Fruit fly (Drosophila melanogaster) whole organism, adult: ENCODE results near the gene CG13054.

Experiments used
- CG11617 ChIP-seq: fragments of 200-800 bp; sonication (Bioruptor generic); optimal IDR thresholded peaks from 2 replicates; lab custom pipeline; 2017; ENCODE audit warnings: mild to moderate bottlenecking, missing biosample characterization, missing genetic modification reagents, missing genetic modification characterization
- CG12768 ChIP-seq: fragments of 200-800 bp; sonication (Bioruptor generic); optimal IDR thresholded peaks from 2 replicates; lab custom pipeline; 2017; ENCODE audit warnings: missing biosample characterization, missing genetic modification characterization, mild to moderate bottlenecking, moderate library complexity, missing genetic modification reagents
- CG14711 ChIP-seq: fragments of 200-800 bp; sonication (Bioruptor generic); optimal IDR thresholded peaks from 2 replicates; lab custom pipeline; 2018; ENCODE audit warnings: missing biosample characterization, mild to moderate bottlenecking, missing genetic modification characterization, moderate library complexity
- CG1620 ChIP-seq: fragments of 200-800 bp; sonication (Bioruptor generic); optimal IDR thresholded peaks from 2 replicates; lab custom pipeline; 2016; ENCODE audit warnings: missing biosample characterization, missing genetic modification characterization
- CG33017 ChIP-seq: fragments of 200-800 bp; sonication (Bioruptor generic); optimal IDR thresholded peaks from 2 replicates; lab custom pipeline; 2018; ENCODE audit warnings: missing biosample characterization, mild to moderate bottlenecking, missing genetic modification characterization, moderate library complexity
- CG5204 ChIP-seq: fragments of 200-800 bp; sonication (Bioruptor generic); optimal IDR thresholded peaks from 2 replicates; lab custom pipeline; 2016; ENCODE audit warnings: missing biosample characterization, missing genetic modification characterization
- CG7101 ChIP-seq: fragments of 200-800 bp; sonication (Bioruptor generic); optimal IDR thresholded peaks from 2 replicates; lab custom pipeline; 2018; ENCODE audit warnings: missing biosample characterization, mild to moderate bottlenecking, missing genetic modification characterization, moderate library complexity
- Clk ChIP-seq: fragments of 200-800 bp; sonication (Bioruptor generic); optimal IDR thresholded peaks from 2 replicates; lab custom pipeline; 2017; ENCODE audit warnings: missing biosample characterization, missing genetic modification characterization
- Crg-1 ChIP-seq: fragments of 200-800 bp; sonication (Bioruptor generic); optimal IDR thresholded peaks from 2 replicates; lab custom pipeline; 2016; ENCODE audit warnings: missing biosample characterization, missing genetic modification characterization
- Hr96 ChIP-seq: fragments of 200-800 bp; sonication (Bioruptor generic); optimal IDR thresholded peaks from 2 replicates; lab custom pipeline; 2016; ENCODE audit warnings: missing biosample characterization, missing genetic modification characterization
- Mnt ChIP-seq: fragments of 200-800 bp; sonication (Bioruptor generic); optimal IDR thresholded peaks from 2 replicates; lab custom pipeline; 2016; ENCODE audit warnings: missing biosample characterization, mild to moderate bottlenecking, missing genetic modification characterization
- bab1 ChIP-seq: fragments of 200-800 bp; sonication (Bioruptor generic); optimal IDR thresholded peaks from 3 replicates; lab custom pipeline; 2019; ENCODE audit warnings: missing biosample characterization, mild to moderate bottlenecking, missing genetic modification characterization, moderate library complexity
- cic ChIP-seq: fragments of 200-800 bp; sonication (Bioruptor generic); optimal IDR thresholded peaks from 2 replicates; lab custom pipeline; 2017; ENCODE audit warnings: missing biosample characterization, mild to moderate bottlenecking, missing genetic modification characterization, moderate library complexity
- cnc ChIP-seq, 2 experiments: fragments of >200 bp; optimal IDR thresholded peaks; 2 replicates each; lab custom pipeline; 2017
- ovo ChIP-seq: fragments of 200-800 bp; sonication (Bioruptor generic); optimal IDR thresholded peaks from 2 replicates; lab custom pipeline; 2016; ENCODE audit warnings: missing biosample characterization, missing genetic modification characterization
- pad ChIP-seq: fragments of 200-800 bp; sonication (Bioruptor generic); optimal IDR thresholded peaks from 3 replicates; lab custom pipeline; 2017; ENCODE audit warnings: missing biosample characterization, missing genetic modification characterization, mild to moderate bottlenecking, moderate library complexity, missing genetic modification reagents
- tj ChIP-seq: fragments of 200-800 bp; sonication (Bioruptor generic); optimal IDR thresholded peaks from 3 replicates; lab custom pipeline; 2017; ENCODE audit warnings: missing biosample characterization, mild to moderate bottlenecking, missing genetic modification characterization, moderate library complexity
- toe ChIP-seq: fragments of 200-800 bp; sonication (Bioruptor generic); optimal IDR thresholded peaks from 2 replicates; lab custom pipeline; 2016; ENCODE audit warnings: missing biosample characterization, missing genetic modification characterization

The CG13054 gene

dm6 chr3L:16211936-16212287 is 45.1 kb downstream of the CG13054 start:
- TF ChIP-seq tj (GFP tag; lab: Kevin White, UChicago) (no peak), ovo (no peak), cic (GFP tag; lab: Kevin White, UChicago) (no peak), Mnt (GFP tag; lab: Kevin White, UChicago) (no peak), CG33017 (tag; lab: Kevin White, UChicago) (no peak), CG14711 (no peak), CG1620 (GFP tag; lab: Kevin White, UChicago) (no peak), pad (GFP tag; lab: Kevin White, UChicago) (no peak), Hr96 (no peak), toe (GFP tag; lab: Kevin White, UChicago) (no peak), cnc (optimal IDR thresholded peaks at IDR 0.05; lab: Kevin White, UChicago) (no peak), CG11617 (GFP tag; lab: Kevin White, UChicago) (no peak), Clk (GFP tag; lab: Kevin White, UChicago) (no peak), Crg-1 (GFP tag; lab: Kevin White, UChicago) (no peak)

DNA sequence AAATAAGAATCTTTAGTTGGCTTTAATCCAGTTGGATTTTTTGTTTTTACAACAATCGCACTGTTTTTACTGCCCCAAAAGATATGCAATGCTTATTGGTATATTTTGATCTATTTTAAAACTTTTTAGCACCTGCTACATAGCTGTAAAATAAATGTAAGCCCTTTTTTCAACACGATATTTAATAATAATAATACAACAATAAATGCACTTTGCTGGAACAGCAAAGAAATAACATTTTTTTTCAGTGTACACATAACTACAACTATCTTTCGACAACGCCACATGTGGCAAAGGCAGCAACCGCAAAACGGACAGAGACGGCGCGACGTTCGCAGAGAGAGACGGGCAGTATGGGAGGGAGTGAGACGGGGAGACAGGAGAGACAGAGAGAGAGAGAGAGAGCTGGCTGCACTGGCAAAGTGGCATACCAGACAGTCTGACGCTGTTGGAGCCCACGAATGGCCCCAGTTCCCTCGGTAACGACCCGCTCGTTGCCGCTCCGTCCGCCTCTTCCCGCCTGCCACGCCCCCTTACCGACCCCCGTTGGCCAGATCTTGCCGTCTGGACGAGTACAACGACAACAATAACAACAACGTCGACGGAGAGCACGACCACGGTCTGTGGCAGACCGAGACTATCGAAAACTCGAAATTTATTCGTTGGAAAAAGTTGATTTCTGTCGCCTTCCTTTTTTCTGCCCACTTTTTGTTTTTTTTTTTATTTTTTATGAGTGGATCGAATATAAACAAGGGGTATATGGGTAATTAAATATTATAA is 45.6 kb downstream of the CG13054 start:
- no peak for TF ChIP-seq CG12768 (GFP tag; lab: Kevin White, UChicago)
- no peak for TF ChIP-seq CG33017 (tag; lab: Kevin White, UChicago)
- no peak for TF ChIP-seq Clk (GFP tag; lab: Kevin White, UChicago)
- TF ChIP-seq CG1620 (GFP tag; lab: Kevin White, UChicago): no peak
- TF ChIP-seq bab1 (GFP tag; lab: Kevin White, UChicago): no peak
- TF ChIP-seq CG5204 (GFP tag; lab: Kevin White, UChicago): no peak
- no peak for TF ChIP-seq CG11617 (GFP tag; lab: Kevin White, UChicago)

- no peak for TF ChIP-seq Mnt (GFP tag; lab: Kevin White, UChicago)
- TF ChIP-seq tj (GFP tag; lab: Kevin White, UChicago): no peak
- no peak for TF ChIP-seq CG12768 (GFP tag; lab: Kevin White, UChicago)
Measured at dm6 chr3L:16209641-16210040, 47.4 kb downstream of the CG13054 start.

DNA sequence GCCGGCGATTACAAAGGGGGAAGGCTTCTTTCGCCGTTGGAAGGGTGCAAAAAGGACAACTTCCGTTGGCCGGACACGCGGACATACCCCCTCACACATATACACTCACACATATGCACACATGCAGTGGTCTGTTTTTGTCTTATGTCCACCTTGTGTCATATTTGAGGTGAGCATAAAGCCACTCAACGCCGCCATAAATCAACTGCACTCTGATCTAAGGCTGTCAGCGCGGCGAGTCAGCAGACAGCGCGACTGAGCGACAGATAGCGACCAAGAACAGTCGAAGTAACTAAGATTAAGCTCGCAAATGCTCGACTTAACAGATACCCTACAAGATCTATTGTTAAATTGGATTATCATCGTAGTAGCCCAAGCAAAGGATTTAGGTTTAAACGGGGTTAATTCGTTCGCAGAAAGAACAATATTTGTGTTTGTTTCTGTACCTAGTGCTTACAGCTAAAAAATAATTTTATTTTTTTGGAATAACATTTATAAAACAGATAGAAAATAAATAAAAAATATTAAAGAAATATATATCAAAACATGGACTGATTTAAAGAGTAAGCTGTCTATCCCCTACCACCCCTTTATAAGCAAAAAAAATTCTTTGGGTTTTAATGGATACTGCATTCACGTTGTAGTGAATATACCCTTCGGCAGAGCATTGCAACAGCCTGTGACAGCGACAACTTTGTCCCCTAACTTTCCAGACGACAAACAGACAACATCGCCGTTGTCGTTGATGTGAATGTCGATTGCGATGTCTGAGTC is 48.0 kb downstream of the CG13054 start:
- TF ChIP-seq CG7101 (tag; lab: Kevin White, UChicago) (no peak), pad (GFP tag; lab: Kevin White, UChicago) (no peak), Mnt (GFP tag; lab: Kevin White, UChicago) (no peak), CG1620 (GFP tag; lab: Kevin White, UChicago) (no peak)

DNA sequence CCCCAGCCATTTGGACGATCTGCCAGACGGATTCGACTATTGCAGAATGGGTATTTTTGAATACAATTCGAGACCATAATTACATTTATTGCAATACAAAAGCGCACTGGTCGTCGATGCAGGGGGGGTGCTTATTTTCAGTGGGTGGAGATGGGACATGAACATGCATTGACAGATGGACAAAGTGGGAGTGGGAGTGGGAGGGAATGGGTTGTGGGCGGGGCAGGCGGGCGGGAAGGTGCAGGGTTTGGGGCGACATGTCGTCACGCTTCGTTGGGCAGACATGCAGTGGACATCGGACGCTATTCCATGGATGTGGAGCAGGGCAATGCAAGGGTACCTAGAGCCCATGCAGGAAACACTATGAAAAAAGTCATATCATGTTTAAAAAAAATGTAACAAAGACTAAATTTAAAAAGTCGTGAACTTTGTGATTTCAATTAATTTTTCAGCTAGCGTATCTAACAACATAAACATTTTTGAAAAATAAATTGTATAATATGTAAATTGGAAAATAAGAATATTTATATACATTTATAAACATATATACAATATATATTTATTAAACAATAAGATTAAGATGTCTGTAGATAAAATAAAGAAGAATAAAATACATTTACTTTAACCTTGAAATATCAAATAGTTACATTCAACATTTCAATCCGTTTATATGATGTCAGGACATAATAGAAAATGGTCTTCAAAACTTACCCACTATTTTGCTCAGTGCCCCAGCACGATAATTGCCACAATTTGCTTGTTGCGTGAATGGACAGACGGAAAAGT is 48.7 kb downstream of the CG13054 start:
- TF ChIP-seq cic (GFP tag; lab: Kevin White, UChicago) (no peak), ovo (no peak), CG5204 (GFP tag; lab: Kevin White, UChicago) (no peak), Crg-1 (GFP tag; lab: Kevin White, UChicago) (no peak), CG1620 (GFP tag; lab: Kevin White, UChicago) (no peak), CG14711 (no peak), CG11617 (GFP tag; lab: Kevin White, UChicago) (no peak)
